Worm (Caenorhabditis elegans) whole organism, L3 larva: ENCODE results near the gene Y110A2AR.1.

Experiments used
- ama-1 ChIP-seq: fragments of 150-350 bp; optimal IDR thresholded peaks from 2 replicates; lab custom pipeline; 2018
- ceh-82 ChIP-seq: fragments of 150-350 bp; optimal IDR thresholded peaks from 2 replicates; lab custom pipeline; 2014; ENCODE audit warnings: missing biosample characterization, missing genetic modification characterization
- elt-3 ChIP-seq, 3 experiments: fragments of 150-350 bp in 1 of 3; sonication (generic microtip) in 2 of 3; optimal IDR thresholded peaks; 2 replicates in 2 of 3; 4 replicates in 1 of 3; lab custom pipeline; 2014 to 2017; ENCODE audit warnings: missing biosample characterization in 3 of 3, missing genetic modification characterization in 3 of 3
- fos-1 ChIP-seq: fragments of 150-350 bp; optimal IDR thresholded peaks from 2 replicates; lab custom pipeline; 2014; ENCODE audit warnings: missing biosample characterization, missing genetic modification characterization
- lin-15B ChIP-seq: fragments of 150-350 bp; optimal IDR thresholded peaks from 2 replicates; lab custom pipeline; 2014; ENCODE audit warnings: missing biosample characterization, missing genetic modification characterization
- nhr-12 ChIP-seq: fragments of 150-350 bp; optimal IDR thresholded peaks from 2 replicates; lab custom pipeline; 2014; ENCODE audit warnings: missing biosample characterization, missing genetic modification characterization
- nhr-237 ChIP-seq: fragments of 150-350 bp; optimal IDR thresholded peaks from 2 replicates; lab custom pipeline; 2014; ENCODE audit warnings: missing biosample characterization, missing genetic modification characterization
- nhr-43 ChIP-seq: sonication (generic microtip); optimal IDR thresholded peaks from 2 replicates; lab custom pipeline; 2016; ENCODE audit warnings: mild to moderate bottlenecking, missing genetic modification characterization, missing compliant biosample characterization; ENCODE audit not compliant: poor library complexity, severe bottlenecking
- nhr-67 ChIP-seq: fragments of 150-350 bp; optimal IDR thresholded peaks from 2 replicates; lab custom pipeline; 2014; ENCODE audit warnings: missing biosample characterization, missing genetic modification characterization
- nhr-76 ChIP-seq: fragments of 150-350 bp; sonication (generic microtip); optimal IDR thresholded peaks from 5 replicates; lab custom pipeline; 2014; ENCODE audit warnings: missing biosample characterization, missing genetic modification characterization
- pha-4 ChIP-seq: fragments of 150-350 bp; optimal IDR thresholded peaks from 2 replicates; lab custom pipeline; 2014; ENCODE audit warnings: missing biosample characterization, missing genetic modification reagents, missing genetic modification characterization
- zag-1 ChIP-seq: fragments of 150-350 bp; optimal IDR thresholded peaks from 2 replicates; lab custom pipeline; 2014; ENCODE audit warnings: missing biosample characterization, missing genetic modification characterization

- TF ChIP-seq ama-1 (no peak), pha-4 (tag; lab: Kevin White, UChicago) (no peak), nhr-237 (tag; lab: Kevin White, UChicago) (no peak), zag-1 (tag; lab: Kevin White, UChicago) (no peak), nhr-76 (no peak), nhr-12 (tag; lab: Kevin White, UChicago) (no peak), elt-3 (tag; optimal IDR thresholded peaks at IDR 0.05; lab: Kevin White, UChicago) (no peak), ceh-82 (tag; lab: Kevin White, UChicago) (no peak), fos-1 (tag; lab: Kevin White, UChicago) (no peak), lin-15B (tag; lab: Kevin White, UChicago) (no peak), nhr-67 (tag; lab: Kevin White, UChicago) (no peak), nhr-43 (no peak)
Observed at ce11 chrII:2900248-2900647, 19.3 kb upstream of the Y110A2AR.1 start, which contains the start of gene ubc-26.
